Fruit fly (Drosophila melanogaster): ENCODE data around the gene Rrp6.

Gene Rrp6

DNA sequence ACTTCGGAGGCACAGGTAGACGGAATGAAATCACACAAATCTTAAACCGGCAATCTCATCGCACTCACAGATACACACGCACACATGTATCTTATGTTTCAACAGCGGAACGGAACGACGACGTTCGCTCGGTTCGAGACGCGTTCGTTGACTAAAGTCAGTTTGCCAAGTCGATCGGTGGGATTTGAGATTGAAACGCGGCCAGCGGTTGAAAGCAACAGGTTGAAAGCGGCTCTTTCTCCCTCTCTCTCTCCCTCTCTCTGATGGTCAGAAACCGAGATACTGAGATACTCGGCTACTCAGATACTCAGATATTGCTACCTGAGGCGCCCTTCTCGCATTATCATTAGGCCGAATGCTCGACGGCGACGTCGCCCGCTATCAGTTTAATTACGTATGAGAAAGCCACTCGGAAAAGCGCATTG is 32.3 kb downstream of the Rrp6 start (continued):
- TF ChIP-seq CG8290 (GFP tag; optimal IDR thresholded peaks at IDR 0.05) (no peak), CG8290 (tag; optimal IDR thresholded peaks at IDR 0.05) (peak in 1 of 2 experiments; percentile 64), Myb (GFP tag; optimal IDR thresholded peaks at IDR 0.05) (peak; percentile 20), Fer1 (GFP tag; optimal IDR thresholded peaks at IDR 0.05) (peak; percentile 88), cato (GFP tag; optimal IDR thresholded peaks at IDR 0.05; ENCODE audit: borderline replicate concordance) (no peak), cwo (GFP tag; optimal IDR thresholded peaks at IDR 0.05) (peak; percentile 36), CG16815 (GFP tag; optimal IDR thresholded peaks at IDR 0.05) (no peak), Mad (GFP tag; optimal IDR thresholded peaks at IDR 0.05) (no peak), CG31365 (tag; optimal IDR thresholded peaks at IDR 0.05) (peak; percentile 21), CG14014 (GFP tag; IDR thresholded peaks at IDR 0.05) (peak; percentile 33; the same call in 1 of the 2 replicates), her (GFP tag; optimal IDR thresholded peaks at IDR 0.05) (peak; percentile 64), ATbp (GFP tag; optimal IDR thresholded peaks at IDR 0.05) (peak; percentile 8), CG16813 (GFP tag; IDR thresholded peaks at IDR 0.05; ENCODE audit: partially characterized antibody) (0 out of 3 replicates have a peak, but pooled peaks have one; percentile 29), so (GFP tag; IDR thresholded peaks at IDR 0.05) (peak; percentile 69), CG17612 (GFP tag; IDR thresholded peaks at IDR 0.05) (no peak), CG30431 (GFP tag; optimal IDR thresholded peaks at IDR 0.05) (no peak), E2f2 (GFP tag; IDR thresholded peaks at IDR 0.05) (peak; percentile 31; the same call in 1 of the 2 replicates), peb (GFP tag; IDR thresholded peaks at IDR 0.05) (no peak), Spps (tag; optimal IDR thresholded peaks at IDR 0.05) (peak; percentile 10), CG13624 (GFP tag; optimal IDR thresholded peaks at IDR 0.05) (peak; percentile 51), grn (GFP tag; optimal IDR thresholded peaks at IDR 0.05) (peak; percentile 99), Camta (GFP tag; optimal IDR thresholded peaks at IDR 0.05) (peak; percentile 32), yki (optimal IDR thresholded peaks at IDR 0.05) (peak; percentile 35), sna (GFP tag; IDR thresholded peaks at IDR 0.05; ENCODE audit: partially characterized antibody) (peak; percentile 47), sens (GFP tag) (peak; percentile 85), Sry-β (GFP tag; optimal IDR thresholded peaks at IDR 0.05) (no peak), Xrp1 (GFP tag; IDR thresholded peaks at IDR 0.05) (peak; percentile 42; the same call in 1 of the 2 replicates), CG5180 (GFP tag; optimal IDR thresholded peaks at IDR 0.05) (peak; percentile 86), Tbp (GFP tag; optimal IDR thresholded peaks at IDR 0.05) (no peak), CG10431 (GFP tag; optimal IDR thresholded peaks at IDR 0.05) (peak; percentile 67), wek (GFP tag; optimal IDR thresholded peaks at IDR 0.05) (peak; percentile 59), wdn (GFP tag; IDR thresholded peaks at IDR 0.05) (0 out of 2 replicates have a peak, but pooled peaks have one; percentile 29), CG10462 (GFP tag; optimal IDR thresholded peaks at IDR 0.05) (no peak), odd (GFP tag; optimal IDR thresholded peaks at IDR 0.05) (peak; percentile 82), CG2116 (GFP tag; optimal IDR thresholded peaks at IDR 0.05) (peak; percentile 35), CG10267 (tag; optimal IDR thresholded peaks at IDR 0.05) (peak; percentile 31), maf-S (GFP tag; optimal IDR thresholded peaks at IDR 0.05) (no peak), CG2199 (GFP tag; IDR thresholded peaks at IDR 0.05) (peak; percentile 92; the same call in 1 of the 3 replicates), CG3163 (GFP tag; optimal IDR thresholded peaks at IDR 0.05) (peak; percentile 33), CG31388 (GFP tag; optimal IDR thresholded peaks at IDR 0.05) (no peak), ftz-f1 (GFP tag; optimal IDR thresholded peaks at IDR 0.05) (no peak), Abd-B (GFP tag; optimal IDR thresholded peaks at IDR 0.05) (no peak), hkb (optimal IDR thresholded peaks at IDR 0.05) (no peak), hkb (GFP tag; IDR thresholded peaks at IDR 0.05) (peak; percentile 70; the same call in 1 of the 2 replicates), bcd (GFP tag; optimal IDR thresholded peaks at IDR 0.05) (peak; percentile 36), fd64A (GFP tag; optimal IDR thresholded peaks at IDR 0.05) (peak; percentile 44), CG7556 (GFP tag; optimal IDR thresholded peaks at IDR 0.05) (peak; percentile 11), Hr51 (GFP tag; optimal IDR thresholded peaks at IDR 0.05) (peak in 1 of 2 experiments; percentile 9), fu2 (GFP tag; optimal IDR thresholded peaks at IDR 0.05) (no peak), CG7987 (GFP tag; optimal IDR thresholded peaks at IDR 0.05) (peak; percentile 74), vvl (GFP tag; IDR thresholded peaks at IDR 0.05) (0 out of 2 replicates have a peak, but pooled peaks have one; percentile 84)
